Worm (Caenorhabditis elegans) whole organism, L1 larva: ENCODE data around the gene F35D2.6.
A peak's percentile ranks its signal among the peaks of the same experiment; 100 is the strongest.

ENCODE experiments used
- elt-3 ChIP-seq, 6 experiments: fragments of 150-350 bp in 1 of 6; sonication (generic microtip); optimal IDR thresholded peaks; 2 replicates each; lab custom pipeline; 2017 to 2018; ENCODE audit warnings: missing biosample characterization in 6 of 6, missing genetic modification characterization in 6 of 6, inconsistent platforms in 1 of 6
- hlh-4 ChIP-seq: sonication (generic microtip); optimal IDR thresholded peaks from 2 replicates; lab custom pipeline; 2016; ENCODE audit warnings: mild to moderate bottlenecking, missing genetic modification characterization, missing compliant biosample characterization
- lin-14 ChIP-seq: fragments of 200-800 bp; sonication (Bioruptor generic); optimal IDR thresholded peaks from 2 replicates; lab custom pipeline; 2018; ENCODE audit warnings: mild to moderate bottlenecking, missing genetic modification characterization, moderate library complexity, missing compliant biosample characterization
- mep-1 ChIP-seq: fragments of 150-350 bp; optimal IDR thresholded peaks from 2 replicates; lab custom pipeline; 2014; ENCODE audit warnings: missing biosample characterization, missing genetic modification characterization
- rnt-1 ChIP-seq: sonication (generic microtip); optimal IDR thresholded peaks from 2 replicates; lab custom pipeline; 2016; ENCODE audit warnings: mild to moderate bottlenecking, missing genetic modification characterization, moderate library complexity, missing compliant biosample characterization

- TF ChIP-seq mep-1 (no peak), rnt-1 (tag; lab: Kevin White, UChicago) (no peak), lin-14 (peak; percentile 62), hlh-4 (tag; lab: Kevin White, UChicago) (no peak), elt-3 (tag; optimal IDR thresholded peaks at IDR 0.05; lab: Kevin White, UChicago) (peak in 4 of 6 experiments; percentile 36 to 80 (median 54))
Observed at ce11 chrII:7628640-7629039, 51.1 kb downstream of the F35D2.6 start.
